Worm (Caenorhabditis elegans): ENCODE data around the gene ZK863.1.
A peak's percentile ranks its signal among the peaks of the same experiment; 100 is the strongest.

Gene ZK863.1

DNA sequence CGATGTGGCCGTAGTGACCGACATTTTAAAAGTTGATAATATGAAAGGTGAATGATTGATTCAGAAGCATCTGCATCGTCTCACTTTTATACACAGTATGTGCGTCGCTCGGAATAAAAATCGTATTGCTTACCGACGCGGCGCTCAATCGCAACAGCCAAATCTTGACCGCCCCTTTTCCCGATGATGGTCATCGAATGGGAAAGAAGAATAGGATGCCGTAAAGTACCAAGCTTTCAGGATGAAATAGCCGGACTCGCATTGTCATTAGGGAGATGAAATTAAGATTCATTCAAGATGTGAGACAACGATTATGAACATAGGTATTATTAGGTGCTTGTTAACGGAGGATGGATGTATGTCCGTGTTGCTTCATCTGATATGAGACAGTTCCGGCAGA is 28.5 kb upstream of the ZK863.1 start, which contains the start of gene lon-3:
lon-3 (minus strand) TSS at position 101 of the 400 bp plus-strand sequence.
- no peak for TF ChIP-seq ztf-18 (tag; optimal IDR thresholded peaks at IDR 0.05)
- TF ChIP-seq dpl-1 (GFP tag; optimal IDR thresholded peaks at IDR 0.05) = no peak
- no peak for TF ChIP-seq Y67H2A.10 (GFP tag; conservative IDR thresholded peaks at IDR 0.05)
- no peak for TF ChIP-seq somi-1 (GFP tag; optimal IDR thresholded peaks at IDR 0.05)
- TF ChIP-seq ekl-4 (GFP tag; IDR thresholded peaks at IDR 0.05) = no peak
- no peak for TF ChIP-seq ztf-26 (tag; optimal IDR thresholded peaks at IDR 0.05)
- TF ChIP-seq rpc-1 (optimal IDR thresholded peaks at IDR 0.05) = no peak
- no peak for TF ChIP-seq rpc-1 (tag; optimal IDR thresholded peaks at IDR 0.05)
- TF ChIP-seq hrde-1 (tag; optimal IDR thresholded peaks at IDR 0.05; ENCODE audit: borderline replicate concordance) = no peak
- no peak for TF ChIP-seq ztf-28 (GFP tag; IDR thresholded peaks at IDR 0.05)
- TF ChIP-seq T26A5.8 (tag; optimal IDR thresholded peaks at IDR 0.05) = no peak
- TF ChIP-seq F57A8.1 (GFP tag; optimal IDR thresholded peaks at IDR 0.05) = no peak
- TF ChIP-seq sea-2 (GFP tag; IDR thresholded peaks at IDR 0.05) = no peak
- TF ChIP-seq F22D6.2 (tag; optimal IDR thresholded peaks at IDR 0.05) = no peak
- no peak for TF ChIP-seq aptf-3 (GFP tag; IDR thresholded peaks at IDR 0.05)
- no peak for TF ChIP-seq let-607 (tag; optimal IDR thresholded peaks at IDR 0.05)

DNA sequence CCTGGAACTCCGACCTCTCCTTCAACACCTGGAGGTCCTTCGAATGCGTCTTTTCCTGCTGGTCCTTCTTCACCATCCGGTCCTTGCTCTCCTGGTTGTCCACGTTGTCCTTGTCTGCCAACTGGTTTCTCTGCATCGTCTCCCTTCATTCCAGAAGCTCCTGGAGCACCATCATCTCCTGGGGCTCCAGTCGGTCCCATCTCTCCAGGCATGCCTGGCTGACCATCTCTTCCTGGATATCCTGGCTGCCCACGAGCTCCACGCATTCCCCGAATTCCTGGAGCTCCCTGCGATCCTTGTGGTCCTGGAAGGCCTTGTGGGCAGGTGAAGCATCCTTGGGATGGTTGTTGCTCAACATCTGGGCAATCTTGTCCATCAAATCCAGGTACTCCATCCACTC is 27.7 kb upstream of the ZK863.1 start:
- TF ChIP-seq egrh-3 (GFP tag; IDR thresholded peaks at IDR 0.05) (peak; percentile 70; the same call in 1 of the 2 replicates), rpc-1 (optimal IDR thresholded peaks at IDR 0.05) (no peak), rpc-1 (tag; optimal IDR thresholded peaks at IDR 0.05) (no peak), zfh-2 (GFP tag; conservative IDR thresholded peaks at IDR 0.05) (peak; percentile 79)

- TF ChIP-seq zim-3 (tag; optimal IDR thresholded peaks at IDR 0.05) (no peak), Y95B8A.8 (GFP tag; IDR thresholded peaks at IDR 0.05) (no peak), D2030.7 (GFP tag; IDR thresholded peaks at IDR 0.05) (no peak)
These were observed 26.6 kb upstream of the ZK863.1 start for ce11 chrV:12196659-12197058.

DNA sequence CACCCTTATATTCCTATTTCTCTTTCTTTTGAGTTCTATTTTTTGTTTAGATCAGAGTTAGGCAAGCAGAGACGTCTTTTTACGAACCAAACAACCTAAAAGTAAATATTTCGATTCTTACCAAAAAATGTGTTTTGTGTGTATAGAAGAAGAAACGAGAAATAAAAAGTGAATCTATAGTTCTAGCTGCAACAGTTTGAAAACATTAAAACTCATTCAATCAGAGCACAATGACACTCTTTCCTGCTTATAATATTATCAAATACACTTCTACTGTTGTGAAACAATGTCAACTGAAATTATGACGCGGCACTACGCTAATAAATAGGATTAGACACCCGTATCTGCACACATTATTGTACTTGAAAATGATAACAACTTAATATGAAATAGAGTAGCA is 25.8 kb upstream of the ZK863.1 start, which contains the start of gene ZK836.3:
ZK836.3 (minus strand) TSS at position 101 of the 400 bp plus-strand sequence.
- TF ChIP-seq cebp-1 (GFP tag; IDR thresholded peaks at IDR 0.05) = no peak
- no peak for TF ChIP-seq cebp-1 (tag; optimal IDR thresholded peaks at IDR 0.05)
- TF ChIP-seq ztf-26 (tag; optimal IDR thresholded peaks at IDR 0.05) = no peak
- no peak for TF ChIP-seq dpff-1 (tag; optimal IDR thresholded peaks at IDR 0.05)
- TF ChIP-seq lsy-27 (tag; optimal IDR thresholded peaks at IDR 0.05; ENCODE audit: borderline replicate concordance, insufficient read depth) = no peak
- no peak for TF ChIP-seq Y56A3A.18 (GFP tag; IDR thresholded peaks at IDR 0.05)
- TF ChIP-seq F49E8.2 (tag; optimal IDR thresholded peaks at IDR 0.05; ENCODE audit: insufficient read depth) = no peak
- TF ChIP-seq nhr-80 (tag; optimal IDR thresholded peaks at IDR 0.05) = no peak
- no peak for TF ChIP-seq madf-10 (tag; optimal IDR thresholded peaks at IDR 0.05)
- TF ChIP-seq ceh-40 (GFP tag; IDR thresholded peaks at IDR 0.05) = no peak
- TF ChIP-seq B0261.1 (tag; optimal IDR thresholded peaks at IDR 0.05) = no peak

DNA sequence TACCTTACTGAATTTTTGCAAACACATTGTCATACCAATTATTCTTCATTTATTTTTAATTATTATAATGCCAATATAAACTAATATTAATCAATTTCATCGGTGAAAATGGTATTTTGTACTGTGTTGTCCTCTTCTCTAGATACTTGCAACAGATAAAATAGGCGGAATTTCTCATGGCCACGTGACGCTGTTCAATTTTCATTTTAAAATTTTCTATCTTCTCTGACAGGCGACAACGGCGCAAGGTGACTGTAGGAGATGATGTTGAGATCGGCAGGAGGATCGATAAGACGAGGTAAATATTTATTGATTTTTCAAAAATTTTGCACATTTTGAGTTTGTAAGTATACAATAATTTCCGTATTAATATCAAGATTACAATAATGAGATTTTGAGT is 24.3 kb upstream of the ZK863.1 start, which contains the start of gene ogdh-2:
ogdh-2 (plus strand) TSS at position 233 of the 400 bp plus-strand sequence.
- TF ChIP-seq Y95B8A.8 (GFP tag; IDR thresholded peaks at IDR 0.05) = 0 out of 2 replicates have a peak, but pooled peaks have one; percentile 7
- no peak for TF ChIP-seq egl-44 (GFP tag; IDR thresholded peaks at IDR 0.05)
- no peak for TF ChIP-seq ztf-3 (GFP tag; optimal IDR thresholded peaks at IDR 0.05)
- TF ChIP-seq tbx-9 (tag; optimal IDR thresholded peaks at IDR 0.05; ENCODE audit: borderline replicate concordance) = no peak
- TF ChIP-seq madf-6 (GFP tag; IDR thresholded peaks at IDR 0.05) = no peak; the same call in 1 of the 2 replicates
- 0 out of 2 replicates have a peak, but pooled peaks have one; percentile 14 for TF ChIP-seq Y53G8AR.9 (GFP tag; conservative IDR thresholded peaks at IDR 0.05)
- no peak for TF ChIP-seq nhr-120 (GFP tag; IDR thresholded peaks at IDR 0.05)
- TF ChIP-seq egl-18 (GFP tag; IDR thresholded peaks at IDR 0.05) = no peak
- TF ChIP-seq F55B11.4 (tag; optimal IDR thresholded peaks at IDR 0.05; ENCODE audit: borderline replicate concordance, insufficient read depth) = no peak
- TF ChIP-seq ama-1 (optimal IDR thresholded peaks at IDR 0.05) = no peak
- no peak for TF ChIP-seq ama-1 (GFP tag; optimal IDR thresholded peaks at IDR 0.05)
- no peak for TF ChIP-seq efl-1 (GFP tag; optimal IDR thresholded peaks at IDR 0.05)
- no peak for TF ChIP-seq unc-62 (GFP tag; optimal IDR thresholded peaks at IDR 0.05)

Data from whole organism, young adult.